Fruit fly (Drosophila melanogaster) whole organism, embryonic: ENCODE measurements around the gene CG3349.

ENCODE experiments used
- Asciz ChIP-seq: fragments of 200-800 bp; sonication (Bioruptor generic); optimal IDR thresholded peaks from 2 replicates; lab custom pipeline; 2017; ENCODE audit warnings: missing biosample characterization, mild to moderate bottlenecking, missing genetic modification characterization, missing genetic modification reagents
- CG11560 ChIP-seq: fragments of 200-800 bp; sonication (Bioruptor generic); IDR thresholded peaks from 3 replicates; pipeline ENCODE4 v1.3.6; 2022; ENCODE audit warnings: missing biosample characterization, missing genetic modification characterization
- CG12769 ChIP-seq: fragments of 200-800 bp; sonication (Bioruptor generic); optimal IDR thresholded peaks from 2 replicates; lab custom pipeline; 2019; ENCODE audit warnings: missing biosample characterization, mild to moderate bottlenecking, missing genetic modification characterization, moderate library complexity
- CG14710 ChIP-seq: fragments of 200-800 bp; sonication (Bioruptor generic); optimal IDR thresholded peaks from 3 replicates; lab custom pipeline; 2019; ENCODE audit warnings: missing biosample characterization, mild to moderate bottlenecking, missing genetic modification characterization, moderate library complexity
- CG15073 ChIP-seq: fragments of 200-800 bp; sonication (Bioruptor generic); optimal IDR thresholded peaks from 2 replicates; lab custom pipeline; 2016; ENCODE audit warnings: missing biosample characterization, missing genetic modification characterization
- CG17359 ChIP-seq: fragments of 200-800 bp; sonication (Bioruptor generic); optimal IDR thresholded peaks from 3 replicates; lab custom pipeline; 2018; ENCODE audit warnings: missing biosample characterization, mild to moderate bottlenecking, missing genetic modification characterization, moderate library complexity
- CG17568 ChIP-seq: fragments of 200-800 bp; sonication (Bioruptor generic); optimal IDR thresholded peaks from 2 replicates; lab custom pipeline; 2018; ENCODE audit warnings: missing biosample characterization, mild to moderate bottlenecking, missing genetic modification characterization, moderate library complexity
- CG1832 ChIP-seq: fragments of 200-800 bp; sonication (Bioruptor generic); optimal IDR thresholded peaks from 2 replicates; lab custom pipeline; 2017; ENCODE audit warnings: missing biosample characterization, mild to moderate bottlenecking, missing genetic modification characterization, inconsistent platforms
- CG18619 ChIP-seq: fragments of 200-800 bp; sonication (Bioruptor generic); optimal IDR thresholded peaks from 3 replicates; lab custom pipeline; 2017; ENCODE audit warnings: missing biosample characterization, mild to moderate bottlenecking, missing genetic modification characterization
- CG18764 ChIP-seq: fragments of 200-800 bp; sonication (Bioruptor generic); optimal IDR thresholded peaks from 3 replicates; lab custom pipeline; 2016; ENCODE audit warnings: missing biosample characterization, missing genetic modification characterization
- CG2129 ChIP-seq: fragments of 200-800 bp; sonication (Bioruptor generic); IDR thresholded peaks from 2 replicates; pipeline ENCODE4 v1.3.6; 2022; ENCODE audit warnings: missing biosample characterization, missing genetic modification characterization; ENCODE audit not compliant: partially characterized antibody
- CG3847 ChIP-seq: fragments of 200-800 bp; sonication (Bioruptor generic); IDR thresholded peaks from 2 replicates; pipeline ENCODE4 v1.3.6; 2022; ENCODE audit warnings: missing biosample characterization, missing genetic modification characterization
- CG42726 ChIP-seq: fragments of 200-800 bp; sonication (Bioruptor generic); IDR thresholded peaks from 2 replicates; pipeline ENCODE4 v1.3.6; 2022; ENCODE audit warnings: missing biosample characterization, missing genetic modification characterization; ENCODE audit not compliant: partially characterized antibody
- CG4820 ChIP-seq: fragments of 200-800 bp; sonication (Bioruptor generic); optimal IDR thresholded peaks from 3 replicates; lab custom pipeline; 2016; ENCODE audit warnings: missing biosample characterization, missing genetic modification characterization
- CG6813 ChIP-seq: fragments of 200-800 bp; sonication (Bioruptor generic); optimal IDR thresholded peaks from 2 replicates; lab custom pipeline; 2017; ENCODE audit warnings: missing biosample characterization, missing genetic modification characterization, mild to moderate bottlenecking, moderate library complexity, missing genetic modification reagents
- CG8089 ChIP-seq: fragments of 200-800 bp; sonication (Bioruptor generic); optimal IDR thresholded peaks from 3 replicates; lab custom pipeline; 2016; ENCODE audit warnings: missing biosample characterization, missing genetic modification characterization
- CG8924 ChIP-seq: fragments of 200-800 bp; optimal IDR thresholded peaks from 3 replicates; lab custom pipeline; 2019; ENCODE audit warnings: missing biosample characterization, mild to moderate bottlenecking, missing genetic modification characterization, moderate library complexity
- CG9727 ChIP-seq: fragments of 200-800 bp; sonication (Bioruptor generic); optimal IDR thresholded peaks from 3 replicates; lab custom pipeline; 2017; ENCODE audit warnings: missing biosample characterization, mild to moderate bottlenecking, missing genetic modification characterization
- Chrac-16 ChIP-seq: fragments of 200-800 bp; sonication (Bioruptor generic); optimal IDR thresholded peaks from 3 replicates; lab custom pipeline; 2016; ENCODE audit warnings: missing biosample characterization, missing genetic modification characterization
- CoRest ChIP-seq: fragments of 200-800 bp; sonication (Bioruptor generic); optimal IDR thresholded peaks from 3 replicates; lab custom pipeline; 2018; ENCODE audit warnings: missing biosample characterization, mild to moderate bottlenecking, missing genetic modification characterization, moderate library complexity
- Dp ChIP-seq: fragments of 200-800 bp; sonication (Bioruptor generic); optimal IDR thresholded peaks from 2 replicates; lab custom pipeline; 2018; ENCODE audit warnings: missing biosample characterization, mild to moderate bottlenecking, missing genetic modification characterization, moderate library complexity
- E2f1 ChIP-seq: fragments of 200-800 bp; sonication (Bioruptor generic); IDR thresholded peaks from 2 replicates; pipeline ENCODE4 v1.3.6; 2022; ENCODE audit warnings: missing biosample characterization, missing genetic modification characterization
- HLHmδ ChIP-seq: fragments of 200-800 bp; sonication (Bioruptor generic); optimal IDR thresholded peaks from 2 replicates; lab custom pipeline; 2018; ENCODE audit warnings: missing biosample characterization, mild to moderate bottlenecking, missing genetic modification characterization, moderate library complexity
- Jarid2 ChIP-seq: fragments of 200-800 bp; sonication (Bioruptor generic); optimal IDR thresholded peaks from 3 replicates; lab custom pipeline; 2017; ENCODE audit warnings: mild to moderate bottlenecking, missing biosample characterization, missing genetic modification reagents, missing genetic modification characterization
- Mes4 ChIP-seq: fragments of 200-800 bp; sonication (Bioruptor generic); optimal IDR thresholded peaks from 2 replicates; lab custom pipeline; 2016; ENCODE audit warnings: missing biosample characterization, missing genetic modification characterization
- Myb ChIP-seq: fragments of 200-800 bp; sonication (Bioruptor generic); optimal IDR thresholded peaks from 2 replicates; lab custom pipeline; 2016; ENCODE audit warnings: missing biosample characterization, missing genetic modification characterization
- NFAT ChIP-seq: fragments of 200-800 bp; sonication (Bioruptor generic); IDR thresholded peaks from 2 replicates; pipeline ENCODE4 v1.3.6; 2022; ENCODE audit warnings: missing biosample characterization, missing genetic modification characterization
- Rx ChIP-seq: fragments of 200-800 bp; sonication (Bioruptor generic); IDR thresholded peaks from 2 replicates; pipeline ENCODE4 v1.3.6; 2022; ENCODE audit warnings: missing biosample characterization, missing genetic modification characterization
- Sin3A ChIP-seq: fragments of >200 bp; optimal IDR thresholded peaks from 2 replicates; lab custom pipeline; 2018
- Sry-δ ChIP-seq: fragments of 200-800 bp; sonication (Bioruptor generic); optimal IDR thresholded peaks from 2 replicates; lab custom pipeline; 2016; ENCODE audit warnings: missing biosample characterization, missing genetic modification characterization
- Vsx1 ChIP-seq: fragments of 200-800 bp; sonication (Bioruptor generic); optimal IDR thresholded peaks from 2 replicates; lab custom pipeline; 2017; ENCODE audit warnings: missing biosample characterization, mild to moderate bottlenecking, missing genetic modification characterization, missing genetic modification reagents
- Xrp1 ChIP-seq: fragments of 200-800 bp; sonication (Bioruptor generic); IDR thresholded peaks from 2 replicates; pipeline ENCODE4 v1.3.6; 2022; ENCODE audit warnings: missing biosample characterization, missing genetic modification characterization
- al ChIP-seq: fragments of 200-800 bp; sonication (Bioruptor generic); IDR thresholded peaks from 2 replicates; pipeline ENCODE4 v1.3.6; 2022; ENCODE audit warnings: missing biosample characterization, missing genetic modification characterization
- cad ChIP-seq: fragments of >200 bp; optimal IDR thresholded peaks from 2 replicates; lab custom pipeline; 2017; ENCODE audit warnings: missing biosample characterization, missing genetic modification characterization
- chm ChIP-seq: fragments of 200-800 bp; sonication (Bioruptor generic); IDR thresholded peaks from 2 replicates; pipeline ENCODE4 v1.3.6; 2022; ENCODE audit warnings: missing biosample characterization, missing genetic modification characterization
- ci ChIP-seq: fragments of 200-800 bp; sonication (Bioruptor generic); IDR thresholded peaks from 3 replicates; pipeline ENCODE4 v1.3.6; 2022; ENCODE audit warnings: missing biosample characterization, missing genetic modification characterization
- dm ChIP-seq: fragments of 200-800 bp; sonication (Bioruptor generic); optimal IDR thresholded peaks from 3 replicates; lab custom pipeline; 2016; ENCODE audit warnings: missing biosample characterization, missing genetic modification characterization
- dysf ChIP-seq: fragments of 200-800 bp; sonication (Bioruptor generic); IDR thresholded peaks from 3 replicates; pipeline ENCODE4 v1.3.6; 2022; ENCODE audit warnings: missing biosample characterization, missing genetic modification characterization
- fu2 ChIP-seq: fragments of 200-800 bp; sonication (Bioruptor generic); optimal IDR thresholded peaks from 2 replicates; lab custom pipeline; 2016; ENCODE audit warnings: missing biosample characterization, missing genetic modification characterization
- lmd ChIP-seq: fragments of 200-800 bp; sonication (Bioruptor generic); IDR thresholded peaks from 2 replicates; pipeline ENCODE4 v1.3.6; 2022; ENCODE audit warnings: missing biosample characterization, missing genetic modification characterization
- luna ChIP-seq: fragments of 200-800 bp; sonication (Bioruptor generic); optimal IDR thresholded peaks from 2 replicates; lab custom pipeline; 2016; ENCODE audit warnings: missing biosample characterization, missing genetic modification characterization
- mirr ChIP-seq: fragments of 200-800 bp; sonication (Bioruptor generic); optimal IDR thresholded peaks from 3 replicates; lab custom pipeline; 2018; ENCODE audit warnings: missing biosample characterization, mild to moderate bottlenecking, missing genetic modification characterization
- pb ChIP-seq: fragments of 200-800 bp; sonication (Bioruptor generic); optimal IDR thresholded peaks from 3 replicates; lab custom pipeline; 2016; ENCODE audit warnings: missing biosample characterization, missing genetic modification characterization
- pnt ChIP-seq: fragments of 200-800 bp; sonication (Bioruptor generic); optimal IDR thresholded peaks from 3 replicates; lab custom pipeline; 2016; ENCODE audit warnings: missing biosample characterization, missing genetic modification characterization
- ranshi ChIP-seq: fragments of 200-800 bp; sonication (Bioruptor generic); IDR thresholded peaks from 2 replicates; pipeline ENCODE4 v1.3.6; 2022; ENCODE audit warnings: missing biosample characterization, missing genetic modification characterization
- stc ChIP-seq: fragments of 200-800 bp; sonication (Bioruptor generic); IDR thresholded peaks from 2 replicates; pipeline ENCODE4 v1.3.6; 2022; ENCODE audit warnings: missing biosample characterization, missing genetic modification characterization
- tap ChIP-seq: fragments of 200-800 bp; optimal IDR thresholded peaks from 3 replicates; lab custom pipeline; 2019; ENCODE audit warnings: missing biosample characterization, mild to moderate bottlenecking, missing genetic modification characterization, moderate library complexity
- tna ChIP-seq: fragments of 200-800 bp; sonication (Bioruptor generic); IDR thresholded peaks from 2 replicates; pipeline ENCODE4 v1.3.6; 2022; ENCODE audit warnings: missing biosample characterization, missing genetic modification characterization; ENCODE audit not compliant: partially characterized antibody
- tx ChIP-seq: fragments of 200-800 bp; sonication (Bioruptor generic); optimal IDR thresholded peaks from 2 replicates; lab custom pipeline; 2016; ENCODE audit warnings: missing biosample characterization, missing genetic modification characterization
- wek ChIP-seq: fragments of 200-800 bp; sonication (Bioruptor generic); optimal IDR thresholded peaks from 3 replicates; lab custom pipeline; 2018; ENCODE audit warnings: missing biosample characterization, mild to moderate bottlenecking, missing genetic modification characterization, moderate library complexity

Gene CG3349

DNA sequence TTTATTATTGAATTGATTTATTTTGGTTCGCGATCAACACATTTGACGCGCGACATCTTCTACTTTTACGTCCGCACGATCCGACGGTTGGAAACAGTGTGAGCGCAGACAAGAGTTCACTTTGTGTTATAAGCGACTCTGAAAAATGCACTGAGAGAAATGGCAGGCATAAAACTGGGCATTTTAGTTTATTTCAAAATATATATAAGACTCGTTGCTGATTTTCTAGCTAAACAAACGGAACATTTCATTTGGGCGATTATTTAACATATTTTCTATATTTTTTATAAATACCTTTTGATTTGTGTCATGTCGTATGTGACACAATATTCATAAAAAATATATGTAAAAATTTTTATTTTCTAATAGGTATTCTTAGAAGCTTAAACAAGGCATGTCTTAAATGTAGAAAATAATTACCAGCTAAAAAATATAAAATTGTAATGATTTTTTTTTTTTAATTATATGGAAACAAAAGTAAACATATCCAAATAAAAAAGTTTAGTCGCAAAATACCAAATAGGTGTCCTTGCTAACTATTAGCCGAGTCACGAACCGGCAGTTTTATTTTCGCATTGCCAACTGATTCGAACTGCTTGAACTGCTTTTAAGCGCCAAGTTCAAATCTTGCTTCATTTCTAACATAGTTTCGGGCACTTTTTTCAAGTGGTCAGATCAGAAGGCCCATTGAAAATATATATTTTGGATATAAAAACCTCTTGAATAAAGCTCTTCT, 34.7 kb downstream of the CG3349 start, which contains the start of gene Reck (continued):
- TF ChIP-seq Sin3A (lab: Kevin White, UChicago) (no peak), al (GFP tag; lab: Robert Waterston, UW) (peak; percentile 74), CoRest (tag; lab: Kevin White, UChicago) (peak; percentile 78), CG42726 (0 out of 2 replicates have a peak, but pooled peaks have one; percentile 15), CG6813 (peak; percentile 86), Rx (GFP tag; lab: Robert Waterston, UW) (peak; percentile 50; the same call in 1 of the 2 replicates), tna (GFP tag; lab: Robert Waterston, UW) (no peak), CG1832 (GFP tag; lab: Kevin White, UChicago) (no peak), Vsx1 (peak; percentile 60), CG9727 (GFP tag; lab: Kevin White, UChicago) (peak; percentile 87), dm (GFP tag; lab: Kevin White, UChicago) (no peak), mirr (GFP tag; lab: Kevin White, UChicago) (no peak), chm (peak; percentile 92), wek (GFP tag; lab: Kevin White, UChicago) (no peak), E2f1 (GFP tag; lab: Robert Waterston, UW) (peak; percentile 81), Chrac-16 (GFP tag; lab: Kevin White, UChicago) (peak; percentile 72), cad (GFP tag; lab: Kevin White, UChicago) (no peak), Mes4 (GFP tag; lab: Kevin White, UChicago) (no peak), pb (GFP tag; lab: Kevin White, UChicago) (no peak), lmd (GFP tag; lab: Robert Waterston, UW) (peak; percentile 69), fu2 (GFP tag; lab: Kevin White, UChicago) (no peak), dysf (GFP tag; lab: Robert Waterston, UW) (peak; percentile 79), Sry-δ (GFP tag; lab: Kevin White, UChicago) (peak; percentile 2), CG15073 (GFP tag; lab: Kevin White, UChicago) (peak; percentile 27), CG11560 (tag; lab: Robert Waterston, UW) (no peak), ranshi (GFP tag; lab: Robert Waterston, UW) (peak; percentile 83), CG3847 (GFP tag; lab: Robert Waterston, UW) (peak; percentile 34; the same call in 1 of the 2 replicates), stc (GFP tag; lab: Robert Waterston, UW) (peak; percentile 85), CG8924 (peak; percentile 89), CG8089 (peak; percentile 44), Dp (GFP tag; lab: Kevin White, UChicago) (peak; percentile 52), CG4820 (GFP tag; lab: Kevin White, UChicago) (peak; percentile 78), pnt (GFP tag; lab: Kevin White, UChicago) (peak; percentile 32), Jarid2 (GFP tag; lab: Kevin White, UChicago) (peak; percentile 49), CG18764 (GFP tag; lab: Kevin White, UChicago) (peak; percentile 82), tx (peak; percentile 12), CG14710 (tag; lab: Kevin White, UChicago) (peak; percentile 86), Xrp1 (GFP tag; lab: Robert Waterston, UW) (peak; percentile 92), NFAT (GFP tag; lab: Robert Waterston, UW) (peak; percentile 63; the same call in 1 of the 2 replicates), ci (GFP tag; lab: Robert Waterston, UW) (peak; percentile 94), CG17359 (tag; lab: Kevin White, UChicago) (peak; percentile 91), tap (tag; lab: Kevin White, UChicago) (peak; percentile 87), HLHmδ (GFP tag; lab: Kevin White, UChicago) (peak; percentile 10), CG2129 (GFP tag; lab: Robert Waterston, UW) (no peak), CG12769 (tag; lab: Kevin White, UChicago) (peak; percentile 16), Asciz (peak; percentile 83), CG18619 (peak; percentile 75), luna (GFP tag; lab: Kevin White, UChicago) (no peak), CG17568 (GFP tag; lab: Kevin White, UChicago) (peak; percentile 80), Myb (GFP tag; lab: Kevin White, UChicago) (no peak)
